In the genomic region with DNA sequence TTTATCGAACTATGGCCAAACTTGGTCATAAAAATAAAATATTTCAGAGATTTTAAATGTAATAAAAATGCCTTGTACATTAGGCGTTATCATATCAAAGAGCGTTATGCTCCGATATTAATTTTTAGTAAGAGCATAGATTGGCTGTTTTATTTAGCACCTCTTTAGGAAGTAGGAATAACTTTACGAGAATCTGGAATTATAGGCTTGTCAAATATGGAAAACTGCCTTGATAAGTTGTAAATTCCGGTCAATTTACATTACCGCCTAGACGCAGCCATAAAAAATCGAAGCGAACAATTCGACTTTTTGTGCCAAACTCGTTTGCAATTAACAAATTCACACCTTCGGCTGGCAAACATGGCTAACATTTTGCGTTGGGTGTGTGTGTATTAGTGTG, we compare ENCODE assay signal across 5 fruit fly cellular contexts.
A peak's percentile ranks its signal among the peaks of the same experiment; 100 is the strongest.
TF ChIP-seq lines count a peak whose summit lies in the region.

No protein-coding gene starts in this region.

- no peak for TF ChIP-seq CTCF in whole organism, embryonic (GFP tag; optimal IDR thresholded peaks at IDR 0.05; lab: Kevin White, UChicago)

TF ChIP-seq in whole organism, adult, 20 proteins besides CTCF, POLR2A, EP300 and RAD21:
- TF ChIP-seq CG5204 (GFP tag; optimal IDR thresholded peaks at IDR 0.05; lab: Kevin White, UChicago) (no peak), toe (GFP tag; optimal IDR thresholded peaks at IDR 0.05; lab: Kevin White, UChicago) (no peak), CG7045 (GFP tag; optimal IDR thresholded peaks at IDR 0.05; lab: Kevin White, UChicago) (no peak), kay (GFP tag; lab: Kevin White, UChicago; ENCODE audit: borderline replicate concordance) (peak; percentile 14), tj (GFP tag; optimal IDR thresholded peaks at IDR 0.05; lab: Kevin White, UChicago) (no peak), CG11617 (GFP tag; optimal IDR thresholded peaks at IDR 0.05; lab: Kevin White, UChicago) (no peak), cnc (optimal IDR thresholded peaks at IDR 0.05; lab: Kevin White, UChicago) (no peak), ovo (GFP tag; optimal IDR thresholded peaks at IDR 0.05; lab: Kevin White, UChicago) (no peak)

TF ChIP-seq in whole organism, embryonic, 481 proteins besides CTCF, POLR2A, EP300 and RAD21 (continues in another document):
- TF ChIP-seq CkIIα-i1 (GFP tag; IDR thresholded peaks at IDR 0.05; lab: Robert Waterston, UW) (no peak), Trl (optimal IDR thresholded peaks at IDR 0.05; lab: Kevin White, UChicago) (no peak), Trl (GFP tag; optimal IDR thresholded peaks at IDR 0.05; lab: Kevin White, UChicago) (no peak), Fer3 (tag; optimal IDR thresholded peaks at IDR 0.05; lab: Kevin White, UChicago) (no peak), Opbp (GFP tag; IDR thresholded peaks at IDR 0.05; lab: Robert Waterston, UW; ENCODE audit: partially characterized antibody) (no peak), sens (GFP tag; lab: Kevin White, UChicago) (peak; percentile 1), br (optimal IDR thresholded peaks at IDR 0.05; lab: Kevin White, UChicago) (no peak), CG14965 (GFP tag; optimal IDR thresholded peaks at IDR 0.05; lab: Kevin White, UChicago; ENCODE audit: borderline replicate concordance) (no peak), Med (GFP tag; lab: Kevin White, UChicago) (no peak), bowl (GFP tag; IDR thresholded peaks at IDR 0.05; lab: Robert Waterston, UW) (no peak), kay (GFP tag; optimal IDR thresholded peaks at IDR 0.05; lab: Kevin White, UChicago) (no peak), CG7372 (GFP tag; IDR thresholded peaks at IDR 0.05; lab: Robert Waterston, UW) (no peak), NFAT (GFP tag; IDR thresholded peaks at IDR 0.05; lab: Robert Waterston, UW) (0 out of 2 replicates have a peak, but pooled peaks have one; percentile 7), luna (GFP tag; optimal IDR thresholded peaks at IDR 0.05; lab: Kevin White, UChicago) (no peak), CG9437 (GFP tag; optimal IDR thresholded peaks at IDR 0.05; lab: Kevin White, UChicago) (peak; percentile 0), CG30020 (tag; optimal IDR thresholded peaks at IDR 0.05; lab: Kevin White, UChicago) (no peak), Tbp (GFP tag; optimal IDR thresholded peaks at IDR 0.05; lab: Kevin White, UChicago) (no peak), Hr39 (optimal IDR thresholded peaks at IDR 0.05; lab: Kevin White, UChicago) (no peak), ac (GFP tag; optimal IDR thresholded peaks at IDR 0.05; lab: Kevin White, UChicago) (no peak), Ptx1 (GFP tag; IDR thresholded peaks at IDR 0.05; lab: Robert Waterston, UW) (0 out of 2 replicates have a peak, but pooled peaks have one; percentile 14), Gug (GFP tag; IDR thresholded peaks at IDR 0.05; lab: Robert Waterston, UW) (no peak)

TF ChIP-seq in whole organism, prepupa, 60 proteins besides CTCF, POLR2A, EP300 and RAD21:
- TF ChIP-seq CG1621 (tag; optimal IDR thresholded peaks at IDR 0.05; lab: Kevin White, UChicago) (no peak), Ets21C (GFP tag; optimal IDR thresholded peaks at IDR 0.05; lab: Kevin White, UChicago) (no peak), Hr4 (GFP tag; optimal IDR thresholded peaks at IDR 0.05; lab: Kevin White, UChicago) (peak; percentile 12), Eip78C (GFP tag; lab: Kevin White, UChicago) (peak; percentile 63), topi (GFP tag; optimal IDR thresholded peaks at IDR 0.05; lab: Kevin White, UChicago) (peak; percentile 29), lz (GFP tag; optimal IDR thresholded peaks at IDR 0.05; lab: Kevin White, UChicago) (peak; percentile 30), Eip75B (GFP tag; optimal IDR thresholded peaks at IDR 0.05; lab: Kevin White, UChicago) (peak; percentile 19), acj6 (GFP tag; optimal IDR thresholded peaks at IDR 0.05; lab: Kevin White, UChicago) (peak; percentile 26), CG4318 (GFP tag; optimal IDR thresholded peaks at IDR 0.05; lab: Kevin White, UChicago) (no peak), svp (GFP tag; lab: Kevin White, UChicago) (no peak), CG8632 (GFP tag; optimal IDR thresholded peaks at IDR 0.05; lab: Kevin White, UChicago) (no peak), CG8119 (GFP tag; IDR thresholded peaks at IDR 0.05; lab: Robert Waterston, UW) (no peak)
TF ChIP-seq in whole organism, prepupa: peak in this region for 6.

TF ChIP-seq in whole organism, pupa, 21 proteins besides CTCF, POLR2A, EP300 and RAD21:
- TF ChIP-seq CG34367 (tag; optimal IDR thresholded peaks at IDR 0.05; lab: Kevin White, UChicago) (no peak), fd96Ca (GFP tag; IDR thresholded peaks at IDR 0.05; lab: Robert Waterston, UW) (no peak), CG14655 (GFP tag; optimal IDR thresholded peaks at IDR 0.05; lab: Kevin White, UChicago) (no peak), Snoo (tag; optimal IDR thresholded peaks at IDR 0.05; lab: Kevin White, UChicago) (peak; percentile 1), CG9948 (tag; optimal IDR thresholded peaks at IDR 0.05; lab: Kevin White, UChicago) (no peak)

TF ChIP-seq in whole organism, wandering third instar larva, 38 proteins besides CTCF, POLR2A, EP300 and RAD21:
- TF ChIP-seq fru (GFP tag; optimal IDR thresholded peaks at IDR 0.05; lab: Kevin White, UChicago) (peak; percentile 35), HLH106 (tag; optimal IDR thresholded peaks at IDR 0.05; lab: Kevin White, UChicago) (peak; percentile 57), rgr (GFP tag; optimal IDR thresholded peaks at IDR 0.05; lab: Kevin White, UChicago) (peak; percentile 2), foxo (GFP tag; optimal IDR thresholded peaks at IDR 0.05; lab: Kevin White, UChicago) (peak in 1 of 2 experiments; percentile 53), Hnf4 (GFP tag; optimal IDR thresholded peaks at IDR 0.05; lab: Kevin White, UChicago) (no peak), Jra (GFP tag; optimal IDR thresholded peaks at IDR 0.05; lab: Kevin White, UChicago) (no peak), Sp1 (GFP tag; optimal IDR thresholded peaks at IDR 0.05; lab: Kevin White, UChicago) (peak; percentile 60)
